Fruit fly (Drosophila melanogaster): ENCODE measurements around the gene CG46301.

CG46301 gene

dm6 chr2L:14133562-14134539, 30.0 kb downstream of the CG46301 start:
- no peak for TF ChIP-seq CG17801 (GFP tag; optimal IDR thresholded peaks at IDR 0.05; ENCODE audit: partially characterized antibody)

dm6 chr2L:14136197-14136596, 32.3 kb downstream of the CG46301 start:
- TF ChIP-seq CG17801 (GFP tag; optimal IDR thresholded peaks at IDR 0.05; ENCODE audit: partially characterized antibody), result no peak

dm6 chr2L:14141238-14141637, 37.3 kb downstream of the CG46301 start:
- no peak for TF ChIP-seq CG17801 (GFP tag; optimal IDR thresholded peaks at IDR 0.05; ENCODE audit: partially characterized antibody)

dm6 chr2L:14142842-14143241, 39.0 kb downstream of the CG46301 start:
- no peak for TF ChIP-seq CG17801 (GFP tag; optimal IDR thresholded peaks at IDR 0.05; ENCODE audit: partially characterized antibody)

dm6 chr2L:14146368-14146767, 42.5 kb downstream of the CG46301 start:
- TF ChIP-seq CG17801 (GFP tag; optimal IDR thresholded peaks at IDR 0.05; ENCODE audit: partially characterized antibody), result no peak

dm6 chr2L:14157993-14158392, 54.1 kb downstream of the CG46301 start:
- TF ChIP-seq CG17801 (GFP tag; optimal IDR thresholded peaks at IDR 0.05; ENCODE audit: partially characterized antibody), result no peak

dm6 chr2L:14160887-14161286, 57.0 kb downstream of the CG46301 start:
- TF ChIP-seq CG17801 (GFP tag; optimal IDR thresholded peaks at IDR 0.05; ENCODE audit: partially characterized antibody), result no peak

dm6 chr2L:14163122-14163521, 59.2 kb downstream of the CG46301 start, which contains the start of gene CG43332:
CG43332 (minus strand) TSS chr2L:14163222.
- no peak for TF ChIP-seq CG17801 (GFP tag; optimal IDR thresholded peaks at IDR 0.05; ENCODE audit: partially characterized antibody)

- TF ChIP-seq CG17801 (GFP tag; optimal IDR thresholded peaks at IDR 0.05; ENCODE audit: partially characterized antibody), result no peak
These were observed 65.8 kb downstream of the CG46301 start for dm6 chr2L:14169653-14170052.

dm6 chr2L:14177407-14177987, 73.6 kb downstream of the CG46301 start:
- TF ChIP-seq CG17801 (GFP tag; optimal IDR thresholded peaks at IDR 0.05; ENCODE audit: partially characterized antibody), result no peak

dm6 chr2L:14179409-14179808, 75.5 kb downstream of the CG46301 start:
- TF ChIP-seq CG17801 (GFP tag; optimal IDR thresholded peaks at IDR 0.05; ENCODE audit: partially characterized antibody), result no peak

- no peak for TF ChIP-seq CG17801 (GFP tag; optimal IDR thresholded peaks at IDR 0.05; ENCODE audit: partially characterized antibody)
These were observed 76.7 kb downstream of the CG46301 start, which contains the start of gene CG43333 for dm6 chr2L:14180553-14180952. CG43333 (minus strand) TSS chr2L:14180686.

- no peak for TF ChIP-seq CG17801 (GFP tag; optimal IDR thresholded peaks at IDR 0.05; ENCODE audit: partially characterized antibody)
These were observed 77.9 kb downstream of the CG46301 start for dm6 chr2L:14181839-14182238.

dm6 chr2L:14182896-14183550, 79.1 kb downstream of the CG46301 start:
- no peak for TF ChIP-seq CG17801 (GFP tag; optimal IDR thresholded peaks at IDR 0.05; ENCODE audit: partially characterized antibody)

dm6 chr2L:14197195-14197594, 93.3 kb downstream of the CG46301 start:
- TF ChIP-seq CG17801 (GFP tag; optimal IDR thresholded peaks at IDR 0.05; ENCODE audit: partially characterized antibody), result no peak

All from ovary, adult (tissue).